Worm (Caenorhabditis elegans): ENCODE data around the gene C16C10.4.

- TF ChIP-seq ztf-11 (tag; optimal IDR thresholded peaks at IDR 0.05) (no peak), egl-27 (tag; optimal IDR thresholded peaks at IDR 0.05) (no peak), ceh-82 (tag; optimal IDR thresholded peaks at IDR 0.05) (no peak), ZK546.5 (tag; optimal IDR thresholded peaks at IDR 0.05) (no peak), nhr-11 (tag; optimal IDR thresholded peaks at IDR 0.05) (no peak), lsy-2 (tag; optimal IDR thresholded peaks at IDR 0.05) (peak in 1 of 2 experiments; percentile 61)
Observed at ce11 chrIII:4204072-4204471, 32.9 kb downstream of the C16C10.4 start, which contains the start of the genes pelo-1 and R74.7.
